Fruit fly (Drosophila melanogaster) whole organism, embryonic: ENCODE data around the gene CG4467.
A peak's percentile ranks its signal among the peaks of the same experiment; 100 is the strongest.

Experiments used
- Atf6 ChIP-seq: fragments of 200-800 bp; sonication (Bioruptor generic); IDR thresholded peaks from 2 replicates; pipeline ENCODE4 v1.3.6; 2022; ENCODE audit warnings: missing biosample characterization, missing genetic modification characterization
- Blimp-1 ChIP-seq: fragments of 200-800 bp; sonication (Bioruptor generic); optimal IDR thresholded peaks from 3 replicates; lab custom pipeline; 2018; ENCODE audit warnings: missing biosample characterization, missing genetic modification characterization, mild to moderate bottlenecking, moderate library complexity, missing genetic modification reagents
- C15 ChIP-seq: fragments of 200-800 bp; sonication (Bioruptor generic); IDR thresholded peaks from 3 replicates; pipeline ENCODE4 v1.3.6; 2022; ENCODE audit warnings: missing biosample characterization, missing genetic modification characterization
- CG1024 ChIP-seq: fragments of 200-800 bp; sonication (Bioruptor generic); IDR thresholded peaks from 2 replicates; pipeline ENCODE4 v1.3.6; 2022; ENCODE audit warnings: missing biosample characterization, missing genetic modification characterization
- CG10654 ChIP-seq: fragments of 200-800 bp; sonication (Bioruptor generic); optimal IDR thresholded peaks from 2 replicates; lab custom pipeline; 2016; ENCODE audit warnings: missing biosample characterization, missing genetic modification characterization
- CG10979 ChIP-seq: fragments of 200-800 bp; sonication (Bioruptor generic); optimal IDR thresholded peaks from 2 replicates; lab custom pipeline; 2018; ENCODE audit warnings: missing biosample characterization, mild to moderate bottlenecking, missing genetic modification characterization, moderate library complexity
- CG11695 ChIP-seq: fragments of 200-800 bp; sonication (Bioruptor generic); IDR thresholded peaks from 3 replicates; pipeline ENCODE4 v1.3.6; 2022; ENCODE audit warnings: missing biosample characterization, missing genetic modification characterization
- CG14710 ChIP-seq: fragments of 200-800 bp; sonication (Bioruptor generic); optimal IDR thresholded peaks from 3 replicates; lab custom pipeline; 2019; ENCODE audit warnings: missing biosample characterization, mild to moderate bottlenecking, missing genetic modification characterization, moderate library complexity
- CG15011 ChIP-seq: fragments of 200-800 bp; sonication (Bioruptor generic); optimal IDR thresholded peaks from 3 replicates; lab custom pipeline; 2018; ENCODE audit warnings: missing biosample characterization, mild to moderate bottlenecking, missing genetic modification characterization
- CG1603 ChIP-seq: fragments of 200-800 bp; sonication (Bioruptor generic); optimal IDR thresholded peaks from 2 replicates; lab custom pipeline; 2019; ENCODE audit warnings: missing biosample characterization, mild to moderate bottlenecking, missing genetic modification characterization, moderate library complexity
- CG17359 ChIP-seq: fragments of 200-800 bp; sonication (Bioruptor generic); optimal IDR thresholded peaks from 3 replicates; lab custom pipeline; 2018; ENCODE audit warnings: missing biosample characterization, mild to moderate bottlenecking, missing genetic modification characterization, moderate library complexity
- CG18599 ChIP-seq: fragments of 200-800 bp; sonication (Bioruptor generic); optimal IDR thresholded peaks from 3 replicates; lab custom pipeline; 2017; ENCODE audit warnings: missing biosample characterization, missing genetic modification characterization, mild to moderate bottlenecking, moderate library complexity, missing genetic modification reagents
- CG18764 ChIP-seq: fragments of 200-800 bp; sonication (Bioruptor generic); optimal IDR thresholded peaks from 3 replicates; lab custom pipeline; 2016; ENCODE audit warnings: missing biosample characterization, missing genetic modification characterization
- CG2712 ChIP-seq: fragments of 200-800 bp; optimal IDR thresholded peaks from 3 replicates; lab custom pipeline; 2019; ENCODE audit warnings: missing biosample characterization, mild to moderate bottlenecking, missing genetic modification characterization, moderate library complexity
- CG31365 ChIP-seq: fragments of 200-800 bp; sonication (Bioruptor generic); optimal IDR thresholded peaks from 2 replicates; lab custom pipeline; 2018; ENCODE audit warnings: missing biosample characterization, mild to moderate bottlenecking, missing genetic modification characterization
- CG31441 ChIP-seq: fragments of 200-800 bp; sonication (Bioruptor generic); IDR thresholded peaks from 2 replicates; pipeline ENCODE4 v1.3.6; 2022; ENCODE audit warnings: missing biosample characterization, missing genetic modification characterization
- CG4360 ChIP-seq: fragments of 200-800 bp; sonication (Bioruptor generic); IDR thresholded peaks from 2 replicates; pipeline ENCODE4 v1.3.6; 2022; ENCODE audit warnings: missing biosample characterization, missing genetic modification characterization
- CG6765 ChIP-seq: fragments of 200-800 bp; sonication (Bioruptor generic); optimal IDR thresholded peaks from 3 replicates; lab custom pipeline; 2017; ENCODE audit warnings: missing biosample characterization, mild to moderate bottlenecking, missing genetic modification characterization
- CG6813 ChIP-seq: fragments of 200-800 bp; sonication (Bioruptor generic); optimal IDR thresholded peaks from 2 replicates; lab custom pipeline; 2017; ENCODE audit warnings: missing biosample characterization, missing genetic modification characterization, mild to moderate bottlenecking, moderate library complexity, missing genetic modification reagents
- CG7556 ChIP-seq: fragments of 200-800 bp; sonication (Bioruptor generic); optimal IDR thresholded peaks from 2 replicates; lab custom pipeline; 2017; ENCODE audit warnings: missing biosample characterization, mild to moderate bottlenecking, missing genetic modification characterization
- CG7963 ChIP-seq: fragments of 200-800 bp; sonication (Bioruptor generic); IDR thresholded peaks from 3 replicates; pipeline ENCODE4 v1.3.6; 2022; ENCODE audit warnings: missing biosample characterization, missing genetic modification characterization; ENCODE audit not compliant: partially characterized antibody
- CG8359 ChIP-seq: fragments of 200-800 bp; sonication (Bioruptor generic); optimal IDR thresholded peaks from 2 replicates; lab custom pipeline; 2017; ENCODE audit warnings: missing biosample characterization, mild to moderate bottlenecking, missing genetic modification characterization, borderline replicate concordance
- CG8944 ChIP-seq: fragments of 200-800 bp; sonication (Bioruptor generic); optimal IDR thresholded peaks from 3 replicates; lab custom pipeline; 2016; ENCODE audit warnings: missing biosample characterization, missing genetic modification characterization
- D ChIP-seq, 2 experiments: fragments of 200-800 bp in 1 of 2; fragments of >200 bp in 1 of 2; sonication (Bioruptor generic) in 1 of 2; optimal IDR thresholded peaks; 2 replicates in 1 of 2; 3 replicates in 1 of 2; lab custom pipeline; 2017; ENCODE audit warnings: mild to moderate bottlenecking in 1 of 2, missing biosample characterization in 1 of 2, missing genetic modification characterization in 1 of 2, missing genetic modification reagents in 1 of 2
- HHEX ChIP-seq: fragments of 200-800 bp; sonication (Bioruptor generic); optimal IDR thresholded peaks from 3 replicates; lab custom pipeline; 2017; ENCODE audit warnings: missing biosample characterization, mild to moderate bottlenecking, missing genetic modification characterization, missing genetic modification reagents
- Hr51 ChIP-seq, 2 experiments: fragments of 200-800 bp; sonication (Bioruptor generic); optimal IDR thresholded peaks; 2 replicates in 1 of 2; 3 replicates in 1 of 2; lab custom pipeline; 2016 to 2018; ENCODE audit warnings: missing biosample characterization in 2 of 2, missing genetic modification characterization in 2 of 2, mild to moderate bottlenecking in 1 of 2, moderate library complexity in 1 of 2
- Lpt ChIP-seq: fragments of >200 bp; optimal IDR thresholded peaks from 2 replicates; lab custom pipeline; 2018; ENCODE audit warnings: missing biosample characterization, missing genetic modification characterization
- MTF-1 ChIP-seq: fragments of 200-800 bp; sonication (Bioruptor generic); optimal IDR thresholded peaks from 2 replicates; lab custom pipeline; 2018; ENCODE audit warnings: missing biosample characterization, mild to moderate bottlenecking, missing genetic modification characterization, borderline replicate concordance
- Meics ChIP-seq: fragments of 200-800 bp; sonication (Bioruptor generic); optimal IDR thresholded peaks from 2 replicates; lab custom pipeline; 2017; ENCODE audit warnings: missing biosample characterization, mild to moderate bottlenecking, missing genetic modification characterization
- Oaz ChIP-seq: fragments of 200-800 bp; sonication (Bioruptor generic); IDR thresholded peaks from 2 replicates; pipeline ENCODE4 v1.3.6; 2022; ENCODE audit warnings: missing biosample characterization, missing genetic modification characterization
- Sry-β ChIP-seq: fragments of 200-800 bp; sonication (Bioruptor generic); optimal IDR thresholded peaks from 2 replicates; lab custom pipeline; 2018; ENCODE audit warnings: missing biosample characterization, mild to moderate bottlenecking, missing genetic modification characterization, moderate library complexity
- Xrp1 ChIP-seq: fragments of 200-800 bp; sonication (Bioruptor generic); IDR thresholded peaks from 2 replicates; pipeline ENCODE4 v1.3.6; 2022; ENCODE audit warnings: missing biosample characterization, missing genetic modification characterization
- amos ChIP-seq: fragments of 200-800 bp; sonication (Bioruptor generic); IDR thresholded peaks from 2 replicates; pipeline ENCODE4 v1.3.6; 2022; ENCODE audit warnings: missing biosample characterization, missing genetic modification characterization; ENCODE audit not compliant: partially characterized antibody
- cg ChIP-seq: fragments of 200-800 bp; sonication (Bioruptor generic); optimal IDR thresholded peaks from 3 replicates; lab custom pipeline; 2019; ENCODE audit warnings: missing biosample characterization, mild to moderate bottlenecking, missing genetic modification characterization, moderate library complexity
- chinmo ChIP-seq: fragments of 200-800 bp; sonication (Bioruptor generic); IDR thresholded peaks from 4 replicates; pipeline ENCODE4 v1.3.6; 2022; ENCODE audit warnings: missing biosample characterization, missing genetic modification characterization; ENCODE audit not compliant: partially characterized antibody
- cwo ChIP-seq: fragments of 200-800 bp; sonication (Bioruptor generic); optimal IDR thresholded peaks from 3 replicates; lab custom pipeline; 2017; ENCODE audit warnings: missing biosample characterization, missing genetic modification characterization, mild to moderate bottlenecking, moderate library complexity, missing genetic modification reagents
- exex ChIP-seq: fragments of 200-800 bp; sonication (Bioruptor generic); optimal IDR thresholded peaks from 4 replicates; lab custom pipeline; 2018; ENCODE audit warnings: missing biosample characterization, mild to moderate bottlenecking, missing genetic modification characterization, moderate library complexity
- fd64A ChIP-seq: fragments of 200-800 bp; sonication (Bioruptor generic); optimal IDR thresholded peaks from 3 replicates; lab custom pipeline; 2018; ENCODE audit warnings: missing biosample characterization, mild to moderate bottlenecking, missing genetic modification characterization
- h ChIP-seq: fragments of >200 bp; optimal IDR thresholded peaks from 2 replicates; lab custom pipeline; 2017
- jing ChIP-seq: fragments of 200-800 bp; sonication (Bioruptor generic); optimal IDR thresholded peaks from 2 replicates; lab custom pipeline; 2018; ENCODE audit warnings: missing biosample characterization, mild to moderate bottlenecking, missing genetic modification characterization
- lab ChIP-seq: fragments of 200-800 bp; sonication (Bioruptor generic); optimal IDR thresholded peaks from 3 replicates; lab custom pipeline; 2017; ENCODE audit warnings: missing biosample characterization, missing genetic modification characterization, mild to moderate bottlenecking, moderate library complexity, missing genetic modification reagents
- luna ChIP-seq: fragments of 200-800 bp; sonication (Bioruptor generic); optimal IDR thresholded peaks from 2 replicates; lab custom pipeline; 2016; ENCODE audit warnings: missing biosample characterization, missing genetic modification characterization
- maf-S ChIP-seq: fragments of 200-800 bp; sonication (Bioruptor generic); optimal IDR thresholded peaks from 2 replicates; lab custom pipeline; 2016; ENCODE audit warnings: missing biosample characterization, missing genetic modification characterization
- mirr ChIP-seq: fragments of 200-800 bp; sonication (Bioruptor generic); optimal IDR thresholded peaks from 3 replicates; lab custom pipeline; 2018; ENCODE audit warnings: missing biosample characterization, mild to moderate bottlenecking, missing genetic modification characterization
- nau ChIP-seq: fragments of 200-800 bp; sonication (Bioruptor generic); optimal IDR thresholded peaks from 3 replicates; lab custom pipeline; 2017; ENCODE audit warnings: missing biosample characterization, mild to moderate bottlenecking, missing genetic modification characterization, missing genetic modification reagents
- ranshi ChIP-seq: fragments of 200-800 bp; sonication (Bioruptor generic); IDR thresholded peaks from 2 replicates; pipeline ENCODE4 v1.3.6; 2022; ENCODE audit warnings: missing biosample characterization, missing genetic modification characterization
- sna ChIP-seq: fragments of 200-800 bp; sonication (Bioruptor generic); IDR thresholded peaks from 2 replicates; pipeline ENCODE4 v1.3.6; 2022; ENCODE audit warnings: missing biosample characterization, missing genetic modification characterization; ENCODE audit not compliant: partially characterized antibody

CG4467 gene

dm6 chr3R:23180980-23181630 lies 67.6 kb downstream of the CG4467 start (continued):
- peak; percentile 23 for TF ChIP-seq fd64A (GFP tag; lab: Kevin White, UChicago)
- no peak for TF ChIP-seq CG7963 (GFP tag; lab: Robert Waterston, UW)
- no peak for TF ChIP-seq Lpt (GFP tag; lab: Kevin White, UChicago)
- peak; percentile 49 for TF ChIP-seq nau
- TF ChIP-seq CG10654 (GFP tag; lab: Kevin White, UChicago) = peak; percentile 33
- TF ChIP-seq CG31365 = peak; percentile 12
- TF ChIP-seq CG1024 (GFP tag; lab: Robert Waterston, UW) = peak; percentile 42; the same call in 1 of the 2 replicates
- no peak for TF ChIP-seq cg (GFP tag; lab: Kevin White, UChicago)
- peak; percentile 29 for TF ChIP-seq CG6813 (GFP tag; lab: Kevin White, UChicago)
- no peak for TF ChIP-seq Atf6 (GFP tag; lab: Robert Waterston, UW)
- no peak for TF ChIP-seq jing (GFP tag; lab: Kevin White, UChicago)
- TF ChIP-seq lab (GFP tag; lab: Kevin White, UChicago) = peak; percentile 68
- TF ChIP-seq CG7556 (GFP tag; lab: Kevin White, UChicago) = peak; percentile 27
- peak; percentile 45 for TF ChIP-seq CG14710 (tag; lab: Kevin White, UChicago)
- TF ChIP-seq MTF-1 = peak; percentile 40
- TF ChIP-seq CG2712 (tag; lab: Kevin White, UChicago) = no peak
- peak; percentile 15 for TF ChIP-seq CG18599 (GFP tag; lab: Kevin White, UChicago)
- no peak for TF ChIP-seq luna (GFP tag; lab: Kevin White, UChicago)
- TF ChIP-seq cwo (GFP tag; lab: Kevin White, UChicago) = peak; percentile 45
- TF ChIP-seq CG8359 (GFP tag; lab: Kevin White, UChicago) = peak; percentile 17
- TF ChIP-seq CG8944 (GFP tag; lab: Kevin White, UChicago) = peak; percentile 5
- peak; percentile 18 for TF ChIP-seq HHEX (GFP tag; lab: Kevin White, UChicago)
- TF ChIP-seq CG15011 = peak; percentile 22
- peak; percentile 34 for TF ChIP-seq mirr (GFP tag; lab: Kevin White, UChicago)
- TF ChIP-seq exex (tag; lab: Kevin White, UChicago) = peak; percentile 75
- TF ChIP-seq CG1603 (tag; lab: Kevin White, UChicago) = no peak
- TF ChIP-seq chinmo (GFP tag; lab: Robert Waterston, UW) = no peak
- TF ChIP-seq Xrp1 (GFP tag; lab: Robert Waterston, UW) = no peak
- no peak for TF ChIP-seq Oaz (GFP tag; lab: Robert Waterston, UW)
- TF ChIP-seq CG17359 (tag; lab: Kevin White, UChicago) = peak; percentile 66
- 0 out of 2 replicates have a peak, but pooled peaks have one; percentile 33 for TF ChIP-seq CG4360 (GFP tag; lab: Robert Waterston, UW)
- TF ChIP-seq amos = no peak
- no peak for TF ChIP-seq ranshi
- peak; percentile 84 for TF ChIP-seq Meics (GFP tag; lab: Kevin White, UChicago)
- peak; percentile 7 for TF ChIP-seq CG6765 (GFP tag; lab: Kevin White, UChicago)
- peak; percentile 29; the same call in 1 of the 3 replicates for TF ChIP-seq CG11695
- TF ChIP-seq h (lab: Kevin White, UChicago) = no peak
- peak; percentile 66 for TF ChIP-seq CG18764 (GFP tag; lab: Kevin White, UChicago)
- TF ChIP-seq CG31441 (GFP tag; lab: Robert Waterston, UW) = no peak
- peak; percentile 32 for TF ChIP-seq CG10979 (tag; lab: Kevin White, UChicago)
- TF ChIP-seq sna (GFP tag; lab: Robert Waterston, UW) = no peak
- peak; percentile 20 for TF ChIP-seq Sry-β (GFP tag; lab: Kevin White, UChicago)
- TF ChIP-seq C15 (GFP tag; lab: Robert Waterston, UW) = no peak
- no peak for TF ChIP-seq D (optimal IDR thresholded peaks at IDR 0.05; lab: Kevin White, UChicago)
- peak; percentile 24 for TF ChIP-seq D (GFP tag; optimal IDR thresholded peaks at IDR 0.05; lab: Kevin White, UChicago)
- TF ChIP-seq Hr51 (GFP tag; optimal IDR thresholded peaks at IDR 0.05; lab: Kevin White, UChicago) = no peak
- TF ChIP-seq Blimp-1 (GFP tag; lab: Kevin White, UChicago) = peak; percentile 72
- TF ChIP-seq maf-S (GFP tag; lab: Kevin White, UChicago) = no peak
